Worm (Caenorhabditis elegans) whole organism, early embryonic: ENCODE measurements around the gene ced-5.

Source experiments
- F13C5.2 ChIP-seq: sonication (generic microtip); optimal IDR thresholded peaks from 2 replicates; lab custom pipeline; 2017; ENCODE audit warnings: mild to moderate bottlenecking, missing genetic modification characterization, inconsistent platforms, missing compliant biosample characterization
- ama-1 ChIP-seq: fragments of 150-350 bp; optimal IDR thresholded peaks from 2 replicates; lab custom pipeline; 2014
- ceh-13 ChIP-seq: fragments of 200-800 bp; sonication (Bioruptor generic); optimal IDR thresholded peaks from 2 replicates; lab custom pipeline; 2018; ENCODE audit warnings: mild to moderate bottlenecking, missing genetic modification characterization, missing compliant biosample characterization
- flt-1 ChIP-seq: fragments of 200-800 bp; sonication (Bioruptor generic); IDR thresholded peaks from 2 replicates; pipeline ENCODE4 v1.3.6; 2022; ENCODE audit warnings: missing genetic modification characterization, missing compliant biosample characterization
- hmbx-1 ChIP-seq: sonication (generic microtip); optimal IDR thresholded peaks from 2 replicates; lab custom pipeline; 2016; ENCODE audit warnings: mild to moderate bottlenecking, missing genetic modification characterization, missing compliant biosample characterization
- pes-1 ChIP-seq: fragments of 200-800 bp; sonication (Bioruptor generic); IDR thresholded peaks from 2 replicates; pipeline ENCODE4 v1.3.6; 2022; ENCODE audit warnings: missing genetic modification reagents, missing genetic modification characterization, missing compliant biosample characterization
- sea-1 ChIP-seq: fragments of 200-800 bp; sonication (Bioruptor generic); conservative IDR thresholded peaks from 2 replicates; pipeline ENCODE4 v1.3.6; 2022; ENCODE audit warnings: missing genetic modification characterization, missing compliant biosample characterization
- tbx-11 ChIP-seq: fragments of 200-800 bp; sonication (Bioruptor generic); IDR thresholded peaks from 2 replicates; pipeline ENCODE4 v1.3.6; 2022; ENCODE audit warnings: missing genetic modification characterization, missing compliant biosample characterization

DNA sequence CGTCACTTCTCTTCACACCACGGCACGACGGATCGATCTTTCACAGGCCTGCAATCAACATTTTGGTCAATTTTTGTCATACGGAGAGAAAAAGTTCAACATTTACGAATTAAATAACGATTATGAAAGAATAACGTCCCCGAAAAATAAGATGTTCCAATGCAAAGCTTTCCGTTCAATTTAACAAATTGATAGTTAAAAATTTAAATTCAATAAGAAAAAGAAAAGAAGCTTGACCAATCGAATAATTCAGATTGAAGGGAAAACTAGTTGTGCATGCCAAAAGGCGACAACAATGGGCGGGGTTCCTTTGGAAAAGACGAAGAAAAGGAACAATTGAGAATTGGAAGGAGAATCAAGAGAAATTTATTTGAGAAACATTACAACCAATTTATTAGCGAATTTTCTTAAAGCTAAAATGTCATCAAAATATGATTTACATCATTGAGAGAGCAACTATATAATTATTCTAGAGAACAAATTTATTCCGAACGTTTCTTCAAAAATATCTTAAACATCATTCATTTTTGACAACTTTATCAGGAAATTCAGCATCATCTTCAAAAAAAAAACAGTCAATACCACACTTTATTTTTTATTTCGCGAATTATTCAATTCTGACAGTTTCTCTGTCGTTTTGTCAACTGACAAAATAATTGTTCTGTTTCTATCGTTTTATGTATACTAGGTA is 17.8 kb downstream of the ced-5 start, which contains the start of gene tax-6:
- TF ChIP-seq F13C5.2 (tag; lab: Kevin White, UChicago) (no peak), hmbx-1 (tag; lab: Kevin White, UChicago) (no peak), tbx-11 (GFP tag; lab: Robert Waterston, UW) (no peak), flt-1 (no peak), sea-1 (GFP tag; lab: Robert Waterston, UW) (no peak), pes-1 (no peak), ama-1 (lab: Kevin White, UChicago) (no peak), ceh-13 (GFP tag; lab: Kevin White, UChicago) (no peak)
